Worm (Caenorhabditis elegans) whole organism, mixed stage, embryonic: Measurements from ENCODE around the gene smc-6.
A peak's percentile ranks its signal among the peaks of the same experiment; 100 is the strongest.

Source experiments
- M03D4.4 ChIP-seq: sonication (generic microtip); optimal IDR thresholded peaks from 2 replicates; lab custom pipeline; 2017; ENCODE audit warnings: mild to moderate bottlenecking, missing genetic modification characterization, missing compliant biosample characterization
- bed-3 ChIP-seq: fragments of 200-800 bp; sonication (Bioruptor generic); optimal IDR thresholded peaks from 3 replicates; lab custom pipeline; 2018; ENCODE audit warnings: mild to moderate bottlenecking, missing genetic modification characterization, moderate library complexity, missing compliant biosample characterization
- ceh-43 ChIP-seq: fragments of 200-800 bp; sonication (Bioruptor generic); optimal IDR thresholded peaks from 2 replicates; lab custom pipeline; 2018; ENCODE audit warnings: mild to moderate bottlenecking, missing genetic modification characterization, moderate library complexity, missing compliant biosample characterization
- ceh-83 ChIP-seq: fragments of 200-800 bp; sonication (Bioruptor generic); optimal IDR thresholded peaks from 2 replicates; lab custom pipeline; 2018; ENCODE audit warnings: mild to moderate bottlenecking, missing genetic modification characterization, missing compliant biosample characterization
- ces-1 ChIP-seq: fragments of 150-350 bp; optimal IDR thresholded peaks from 2 replicates; lab custom pipeline; 2014; ENCODE audit warnings: missing biosample characterization, missing genetic modification reagents, missing genetic modification characterization
- cnd-1 ChIP-seq: fragments of 200-800 bp; sonication (Bioruptor generic); optimal IDR thresholded peaks from 2 replicates; lab custom pipeline; 2018; ENCODE audit warnings: mild to moderate bottlenecking, missing genetic modification characterization, missing compliant biosample characterization
- elt-3 ChIP-seq: fragments of 150-350 bp; optimal IDR thresholded peaks from 2 replicates; lab custom pipeline; 2014; ENCODE audit warnings: missing biosample characterization, missing genetic modification characterization
- ham-2 ChIP-seq: fragments of 200-800 bp; sonication (Bioruptor generic); optimal IDR thresholded peaks from 2 replicates; lab custom pipeline; 2018; ENCODE audit warnings: mild to moderate bottlenecking, missing genetic modification characterization, missing compliant biosample characterization
- lsy-2 ChIP-seq: fragments of 150-350 bp; optimal IDR thresholded peaks from 2 replicates; lab custom pipeline; 2014; ENCODE audit warnings: missing biosample characterization, missing genetic modification characterization
- mab-5 ChIP-seq: fragments of 150-350 bp; optimal IDR thresholded peaks from 2 replicates; lab custom pipeline; 2014; ENCODE audit warnings: missing biosample characterization, missing genetic modification characterization
- mep-1 ChIP-seq: fragments of 150-350 bp; optimal IDR thresholded peaks from 2 replicates; lab custom pipeline; 2017; ENCODE audit warnings: missing biosample characterization, missing genetic modification reagents, missing genetic modification characterization, inconsistent platforms
- mls-2 ChIP-seq: sonication (generic microtip); optimal IDR thresholded peaks from 2 replicates; lab custom pipeline; 2016; ENCODE audit warnings: mild to moderate bottlenecking, missing genetic modification characterization, moderate library complexity, missing compliant biosample characterization
- nhr-12 ChIP-seq: fragments of 150-350 bp; optimal IDR thresholded peaks from 2 replicates; lab custom pipeline; 2014; ENCODE audit warnings: missing biosample characterization, missing genetic modification characterization
- nhr-2 ChIP-seq: fragments of 150-350 bp; optimal IDR thresholded peaks from 2 replicates; lab custom pipeline; 2014; ENCODE audit warnings: missing biosample characterization, missing genetic modification characterization
- nhr-76 ChIP-seq: sonication (generic microtip); optimal IDR thresholded peaks from 2 replicates; lab custom pipeline; 2017; ENCODE audit warnings: missing biosample characterization, missing genetic modification characterization
- pha-4 ChIP-seq: fragments of 150-350 bp; optimal IDR thresholded peaks from 2 replicates; lab custom pipeline; 2018; ENCODE audit warnings: missing biosample characterization, missing genetic modification reagents, missing genetic modification characterization
- sem-2 ChIP-seq: fragments of 200-800 bp; sonication (Bioruptor generic); optimal IDR thresholded peaks from 2 replicates; lab custom pipeline; 2018; ENCODE audit warnings: mild to moderate bottlenecking, missing genetic modification characterization, missing compliant biosample characterization
- snpc-4 ChIP-seq: fragments of 150-350 bp; optimal IDR thresholded peaks from 2 replicates; lab custom pipeline; 2014; ENCODE audit warnings: missing biosample characterization, missing genetic modification characterization
- sptf-1 ChIP-seq: sonication (generic microtip); optimal IDR thresholded peaks from 2 replicates; lab custom pipeline; 2017; ENCODE audit warnings: mild to moderate bottlenecking, missing genetic modification characterization, moderate library complexity, missing compliant biosample characterization
- unc-120 ChIP-seq: sonication (generic microtip); optimal IDR thresholded peaks from 2 replicates; lab custom pipeline; 2017; ENCODE audit warnings: missing genetic modification characterization, missing compliant biosample characterization; ENCODE audit not compliant: poor library complexity, severe bottlenecking
- unc-39 ChIP-seq: fragments of 150-350 bp; optimal IDR thresholded peaks from 2 replicates; lab custom pipeline; 2014; ENCODE audit warnings: missing biosample characterization, missing genetic modification characterization
- unc-62 ChIP-seq: fragments of 150-350 bp; optimal IDR thresholded peaks from 2 replicates; lab custom pipeline; 2014; ENCODE audit warnings: missing biosample characterization, missing genetic modification reagents, missing genetic modification characterization
- zip-8 ChIP-seq: fragments of 150-350 bp; optimal IDR thresholded peaks from 2 replicates; lab custom pipeline; 2014; ENCODE audit warnings: missing biosample characterization, missing genetic modification characterization
- ztf-11 ChIP-seq: fragments of 150-350 bp; optimal IDR thresholded peaks from 2 replicates; lab custom pipeline; 2014; ENCODE audit warnings: missing biosample characterization, missing genetic modification characterization

Gene smc-6

DNA sequence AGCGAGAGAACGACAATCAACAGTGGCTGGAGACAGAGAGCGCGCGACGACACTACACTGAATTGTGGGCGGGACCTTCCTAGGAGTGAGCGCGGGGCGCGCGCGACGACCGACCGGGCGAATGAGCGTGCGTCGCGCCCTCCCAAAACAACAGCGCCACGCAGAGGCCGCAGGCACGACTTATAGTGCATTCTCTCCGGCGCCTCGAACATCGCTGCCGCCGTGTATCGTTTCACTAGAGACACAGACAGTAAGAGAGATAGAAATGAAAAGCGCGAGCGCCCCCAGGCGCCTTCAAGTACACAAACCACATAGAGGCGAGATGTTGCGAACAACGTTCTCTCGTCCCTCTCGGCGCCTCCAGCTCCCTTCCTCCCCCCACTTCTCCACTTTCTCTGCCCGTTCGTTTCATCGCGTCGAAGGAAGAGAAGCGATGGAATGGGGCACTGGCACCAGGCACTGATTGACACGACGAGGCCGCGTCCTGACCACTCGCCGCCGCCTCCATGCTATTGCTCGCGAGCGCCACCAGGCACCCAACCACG lies 41.5 kb downstream of the smc-6 start:
- peak; percentile 64 for TF ChIP-seq unc-120 (tag; lab: Kevin White, UChicago)
- TF ChIP-seq ceh-83 (GFP tag; lab: Kevin White, UChicago): peak; percentile 44
- no peak for TF ChIP-seq M03D4.4 (tag; lab: Kevin White, UChicago)
- TF ChIP-seq sptf-1 (tag; lab: Kevin White, UChicago): peak; percentile 36
- TF ChIP-seq mls-2 (tag; lab: Kevin White, UChicago): peak; percentile 49
- TF ChIP-seq cnd-1 (tag; lab: Kevin White, UChicago): peak; percentile 16
- TF ChIP-seq pha-4 (tag; lab: Kevin White, UChicago): peak; percentile 29
- TF ChIP-seq snpc-4 (tag; lab: Kevin White, UChicago): no peak
- peak; percentile 17 for TF ChIP-seq bed-3 (GFP tag; lab: Kevin White, UChicago)
- peak; percentile 49 for TF ChIP-seq ham-2 (GFP tag; lab: Kevin White, UChicago)
- TF ChIP-seq mep-1: no peak
- no peak for TF ChIP-seq ceh-43 (GFP tag; lab: Kevin White, UChicago)

DNA sequence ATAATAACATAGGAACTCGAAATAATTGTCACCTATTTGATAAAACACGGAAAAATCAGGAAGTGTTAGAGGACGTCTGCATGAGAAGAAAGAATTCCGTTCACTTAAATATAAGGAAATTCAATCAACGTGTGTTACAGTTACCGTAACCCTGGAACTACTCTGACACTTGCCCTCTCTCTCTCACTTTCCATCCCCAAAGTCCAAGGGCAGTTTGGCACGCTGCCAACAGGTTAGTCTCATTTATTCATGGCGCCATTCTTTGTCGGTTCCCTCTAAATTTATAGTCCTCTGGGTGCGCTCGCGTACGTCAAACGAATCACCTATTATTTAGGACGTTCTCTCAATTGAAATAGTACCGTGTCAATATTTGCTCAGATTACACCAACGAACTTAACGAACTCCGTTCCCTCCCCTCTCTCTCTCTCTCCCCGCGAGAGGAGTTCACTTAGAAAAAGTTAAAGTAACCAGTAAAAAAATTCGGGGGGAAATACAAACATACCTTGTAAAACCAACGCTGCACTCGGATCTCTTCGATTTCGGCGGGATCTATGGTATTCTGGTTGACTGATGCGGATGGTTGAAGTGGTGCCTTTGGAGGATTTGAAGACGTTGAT lies 42.2 kb downstream of the smc-6 start:
- TF ChIP-seq unc-120 (tag; lab: Kevin White, UChicago): no peak
- no peak for TF ChIP-seq unc-62 (GFP tag; lab: Kevin White, UChicago)
- no peak for TF ChIP-seq nhr-2 (tag; lab: Kevin White, UChicago)

DNA sequence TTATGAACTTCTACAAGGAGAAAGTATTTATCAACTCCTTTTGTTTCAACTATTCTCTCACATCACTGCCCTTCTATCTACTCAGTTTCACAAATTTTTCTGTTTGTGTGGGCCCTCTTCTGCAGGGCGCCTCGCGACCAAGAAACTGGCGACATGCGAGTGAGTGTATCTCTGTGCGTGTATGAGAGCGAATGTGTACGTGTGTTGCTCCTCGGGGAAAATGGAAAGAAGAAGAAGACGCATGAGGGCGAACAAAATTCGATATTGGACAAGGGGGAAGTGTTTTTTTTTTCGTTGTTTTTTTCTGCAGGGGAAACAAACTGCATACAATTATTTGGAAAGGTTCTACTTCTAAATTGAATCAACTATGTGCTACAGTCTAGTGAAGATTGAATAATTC lies 43.1 kb downstream of the smc-6 start:
- TF ChIP-seq cnd-1 (tag; lab: Kevin White, UChicago) (no peak), ceh-83 (GFP tag; lab: Kevin White, UChicago) (no peak), unc-62 (GFP tag; lab: Kevin White, UChicago) (no peak), lsy-2 (tag; lab: Kevin White, UChicago) (no peak), elt-3 (tag; lab: Kevin White, UChicago) (no peak), nhr-76 (no peak), ztf-11 (tag; lab: Kevin White, UChicago) (no peak), mep-1 (no peak), nhr-12 (tag; lab: Kevin White, UChicago) (no peak), zip-8 (tag; lab: Kevin White, UChicago) (no peak), bed-3 (GFP tag; lab: Kevin White, UChicago) (no peak), unc-120 (tag; lab: Kevin White, UChicago) (no peak), pha-4 (tag; lab: Kevin White, UChicago) (no peak)

- peak; percentile 36 for TF ChIP-seq sem-2 (GFP tag; lab: Kevin White, UChicago)
- no peak for TF ChIP-seq unc-39 (tag; lab: Kevin White, UChicago)
Measured at ce11 chrII:11622605-11623004, 44.1 kb downstream of the smc-6 start.

- TF ChIP-seq ceh-83 (GFP tag; lab: Kevin White, UChicago) (no peak), ces-1 (GFP tag; lab: Kevin White, UChicago) (no peak), mab-5 (tag; lab: Kevin White, UChicago) (no peak), M03D4.4 (tag; lab: Kevin White, UChicago) (no peak), nhr-2 (tag; lab: Kevin White, UChicago) (no peak)
Measured at ce11 chrII:11627904-11628303, 49.4 kb downstream of the smc-6 start.

ce11 chrII:11629957-11630356 lies 51.4 kb downstream of the smc-6 start:
- TF ChIP-seq sptf-1 (tag; lab: Kevin White, UChicago) (peak; percentile 19), unc-39 (tag; lab: Kevin White, UChicago) (no peak), ztf-11 (tag; lab: Kevin White, UChicago) (peak; percentile 21), bed-3 (GFP tag; lab: Kevin White, UChicago) (no peak), snpc-4 (tag; lab: Kevin White, UChicago) (no peak), nhr-76 (no peak), cnd-1 (tag; lab: Kevin White, UChicago) (peak; percentile 4)
